Fruit fly (Drosophila melanogaster): Measurements from ENCODE around the gene CG31643.

The CG31643 gene

dm6 chr2L:6062382-6063082 is 24.6 kb downstream of the CG31643 start, which contains the start of the genes ND-51 and CG13994 (continued):
- TF ChIP-seq gce (GFP tag; IDR thresholded peaks at IDR 0.05) (peak; percentile 9; the same call in 1 of the 3 replicates), CG7963 (GFP tag; IDR thresholded peaks at IDR 0.05; ENCODE audit: partially characterized antibody) (0 out of 3 replicates have a peak, but pooled peaks have one; percentile 1), CG6254 (GFP tag; optimal IDR thresholded peaks at IDR 0.05) (peak; percentile 63), Bteb2 (GFP tag; optimal IDR thresholded peaks at IDR 0.05) (peak; percentile 89), CoRest (tag; optimal IDR thresholded peaks at IDR 0.05) (peak; percentile 90), hb (GFP tag; IDR thresholded peaks at IDR 0.05; ENCODE audit: partially characterized antibody) (no peak), CG13775 (GFP tag; optimal IDR thresholded peaks at IDR 0.05) (peak; percentile 84), CG11723 (GFP tag; optimal IDR thresholded peaks at IDR 0.05) (peak; percentile 75), CG11247 (GFP tag; IDR thresholded peaks at IDR 0.05) (peak; percentile 66), run (tag; optimal IDR thresholded peaks at IDR 0.05) (peak; percentile 58), GATAe (GFP tag; conservative IDR thresholded peaks at IDR 0.05) (0 out of 2 replicates have a peak, but pooled peaks have one; percentile 14), CG10979 (tag; optimal IDR thresholded peaks at IDR 0.05) (peak; percentile 76), mld (GFP tag; IDR thresholded peaks at IDR 0.05; ENCODE audit: partially characterized antibody) (no peak), wor (GFP tag; IDR thresholded peaks at IDR 0.05) (peak; percentile 29; the same call in 1 of the 2 replicates), dmrt99B (tag; optimal IDR thresholded peaks at IDR 0.05) (no peak), HmgD (GFP tag; optimal IDR thresholded peaks at IDR 0.05) (peak; percentile 52), fd96Cb (tag; optimal IDR thresholded peaks at IDR 0.05) (peak; percentile 79), abd-A (tag; optimal IDR thresholded peaks at IDR 0.05) (no peak), Mrtf (GFP tag; IDR thresholded peaks at IDR 0.05) (peak; percentile 62), Dek (tag; optimal IDR thresholded peaks at IDR 0.05) (peak; percentile 71), CG42726 (GFP tag; IDR thresholded peaks at IDR 0.05; ENCODE audit: partially characterized antibody) (no peak), ap (GFP tag; IDR thresholded peaks at IDR 0.05) (peak; percentile 47; the same call in 1 of the 2 replicates), CG5953 (GFP tag; IDR thresholded peaks at IDR 0.05) (peak; percentile 63; the same call in 1 of the 2 replicates), al (GFP tag; IDR thresholded peaks at IDR 0.05) (peak; percentile 66), Adf1 (GFP tag; IDR thresholded peaks at IDR 0.05) (peak; percentile 56; the same call in 1 of the 2 replicates), CG9215 (GFP tag; IDR thresholded peaks at IDR 0.05) (peak; percentile 75), sc (optimal IDR thresholded peaks at IDR 0.05) (no peak), sc (GFP tag; optimal IDR thresholded peaks at IDR 0.05) (peak; percentile 1), CG10565 (GFP tag; optimal IDR thresholded peaks at IDR 0.05) (peak; percentile 20), zfh2 (GFP tag; optimal IDR thresholded peaks at IDR 0.05) (peak; percentile 79), CG13894 (tag; optimal IDR thresholded peaks at IDR 0.05) (peak; percentile 78), CG10209 (GFP tag; optimal IDR thresholded peaks at IDR 0.05) (peak; percentile 71), Bgb (GFP tag; IDR thresholded peaks at IDR 0.05; ENCODE audit: partially characterized antibody) (no peak; the same call in 1 of the 2 replicates), wdn (GFP tag; IDR thresholded peaks at IDR 0.05) (peak; percentile 74), CG6683 (GFP tag; optimal IDR thresholded peaks at IDR 0.05) (peak; percentile 44), CG11560 (tag; IDR thresholded peaks at IDR 0.05) (peak; percentile 59; the same call in 2 of the 3 replicates), vfl (GFP tag; optimal IDR thresholded peaks at IDR 0.05) (peak; percentile 69), ci (GFP tag; IDR thresholded peaks at IDR 0.05) (peak; percentile 86), vnd (GFP tag; IDR thresholded peaks at IDR 0.05; ENCODE audit: partially characterized antibody) (no peak), Sry-β (GFP tag; optimal IDR thresholded peaks at IDR 0.05) (peak; percentile 14), Nf-YA (GFP tag; IDR thresholded peaks at IDR 0.05) (0 out of 2 replicates have a peak, but pooled peaks have one; percentile 45), hbn (GFP tag; IDR thresholded peaks at IDR 0.05; ENCODE audit: partially characterized antibody) (no peak), Taf1 (GFP tag; IDR thresholded peaks at IDR 0.05) (peak; percentile 57; the same call in 1 of the 2 replicates), Sin3A (optimal IDR thresholded peaks at IDR 0.05) (peak; percentile 87), shn (GFP tag; optimal IDR thresholded peaks at IDR 0.05) (peak; percentile 76), pan (optimal IDR thresholded peaks at IDR 0.05) (no peak), pan (GFP tag; optimal IDR thresholded peaks at IDR 0.05 in 1 of 2, IDR thresholded peaks at IDR 0.05 in 1 of 2) (peak in 1 of 2 experiments; percentile 85), Hr3 (GFP tag; optimal IDR thresholded peaks at IDR 0.05) (peak; percentile 78), CG2875 (GFP tag; optimal IDR thresholded peaks at IDR 0.05) (peak; percentile 69)

All from whole organism, embryonic.